Worm (Caenorhabditis elegans) whole organism, early embryonic: ENCODE results near the gene F10E7.6.
A peak's percentile ranks its signal among the peaks of the same experiment; 100 is the strongest.

ENCODE experiments used
- B0310.2 ChIP-seq: sonication (generic microtip); optimal IDR thresholded peaks from 2 replicates; lab custom pipeline; 2016; ENCODE audit warnings: mild to moderate bottlenecking, missing genetic modification characterization, missing compliant biosample characterization
- F13C5.2 ChIP-seq: sonication (generic microtip); optimal IDR thresholded peaks from 2 replicates; lab custom pipeline; 2017; ENCODE audit warnings: mild to moderate bottlenecking, missing genetic modification characterization, inconsistent platforms, missing compliant biosample characterization
- aly-1 ChIP-seq: sonication (generic microtip); optimal IDR thresholded peaks from 2 replicates; lab custom pipeline; 2016; ENCODE audit warnings: missing genetic modification characterization, missing compliant biosample characterization
- ama-1 ChIP-seq: fragments of 150-350 bp; optimal IDR thresholded peaks from 2 replicates; lab custom pipeline; 2014
- ceh-13 ChIP-seq: fragments of 200-800 bp; sonication (Bioruptor generic); optimal IDR thresholded peaks from 2 replicates; lab custom pipeline; 2018; ENCODE audit warnings: mild to moderate bottlenecking, missing genetic modification characterization, missing compliant biosample characterization
- ceh-36 ChIP-seq: sonication (generic microtip); optimal IDR thresholded peaks from 2 replicates; lab custom pipeline; 2016; ENCODE audit warnings: missing genetic modification characterization, inconsistent platforms, missing compliant biosample characterization
- ets-7 ChIP-seq: sonication (generic microtip); optimal IDR thresholded peaks from 2 replicates; lab custom pipeline; 2016; ENCODE audit warnings: missing genotype, missing genetic modification characterization, missing compliant biosample characterization
- flt-1 ChIP-seq: fragments of 200-800 bp; sonication (Bioruptor generic); IDR thresholded peaks from 2 replicates; pipeline ENCODE4 v1.3.6; 2022; ENCODE audit warnings: missing genetic modification characterization, missing compliant biosample characterization
- hmbx-1 ChIP-seq: sonication (generic microtip); optimal IDR thresholded peaks from 2 replicates; lab custom pipeline; 2016; ENCODE audit warnings: mild to moderate bottlenecking, missing genetic modification characterization, missing compliant biosample characterization
- hmg-4 ChIP-seq: fragments of 200-800 bp; sonication (Bioruptor generic); optimal IDR thresholded peaks from 2 replicates; lab custom pipeline; 2018; ENCODE audit warnings: mild to moderate bottlenecking, missing genetic modification characterization, missing compliant biosample characterization
- hnd-1 ChIP-seq: sonication (generic microtip); optimal IDR thresholded peaks from 2 replicates; lab custom pipeline; 2016; ENCODE audit warnings: missing genetic modification characterization, missing compliant biosample characterization
- pes-1 ChIP-seq: fragments of 200-800 bp; sonication (Bioruptor generic); IDR thresholded peaks from 2 replicates; pipeline ENCODE4 v1.3.6; 2022; ENCODE audit warnings: missing genetic modification reagents, missing genetic modification characterization, missing compliant biosample characterization
- scrt-1 ChIP-seq: fragments of 200-800 bp; sonication (Bioruptor generic); IDR thresholded peaks from 2 replicates; pipeline ENCODE4 v1.3.6; 2022; ENCODE audit warnings: missing genetic modification characterization, missing compliant biosample characterization
- sea-1 ChIP-seq: fragments of 200-800 bp; sonication (Bioruptor generic); conservative IDR thresholded peaks from 2 replicates; pipeline ENCODE4 v1.3.6; 2022; ENCODE audit warnings: missing genetic modification characterization, missing compliant biosample characterization
- tbx-11 ChIP-seq: fragments of 200-800 bp; sonication (Bioruptor generic); IDR thresholded peaks from 2 replicates; pipeline ENCODE4 v1.3.6; 2022; ENCODE audit warnings: missing genetic modification characterization, missing compliant biosample characterization
- tbx-37 ChIP-seq: fragments of 200-800 bp; sonication (Bioruptor generic); conservative IDR thresholded peaks from 2 replicates; pipeline ENCODE4 v1.3.6; 2022; ENCODE audit warnings: missing genetic modification reagents, missing genetic modification characterization, missing compliant biosample characterization
- tra-4 ChIP-seq: sonication (generic microtip); optimal IDR thresholded peaks from 2 replicates; lab custom pipeline; 2017; ENCODE audit warnings: missing genetic modification characterization, missing compliant biosample characterization

The F10E7.6 gene

ce11 chrII:7103111-7103510 is 9.8 kb upstream of the F10E7.6 start:
- TF ChIP-seq scrt-1 (GFP tag; lab: Robert Waterston, UW) (no peak), B0310.2 (tag; lab: Kevin White, UChicago) (no peak), ets-7 (tag; lab: Kevin White, UChicago) (no peak), tra-4 (no peak), hmg-4 (no peak), pes-1 (no peak), hnd-1 (tag; lab: Kevin White, UChicago) (no peak), hmbx-1 (tag; lab: Kevin White, UChicago) (no peak), ceh-13 (no peak), tbx-11 (GFP tag; lab: Robert Waterston, UW) (no peak), aly-1 (tag; lab: Kevin White, UChicago) (no peak)

- TF ChIP-seq F13C5.2 (peak; percentile 51), flt-1 (GFP tag; lab: Robert Waterston, UW) (0 out of 2 replicates have a peak, but pooled peaks have one; percentile 27), sea-1 (GFP tag; lab: Robert Waterston, UW) (no peak), tra-4 (no peak)
Measured at ce11 chrII:7104794-7105613, 7.9 kb upstream of the F10E7.6 start, which contains the start of the genes farl-11 and rpl-33. TSS of gene farl-11 (minus strand) at chrII:7105035. TSS of gene rpl-33 (plus strand) at chrII:7105563.

ce11 chrII:7106313-7106712 is 6.6 kb upstream of the F10E7.6 start:
- TF ChIP-seq aly-1 (tag; lab: Kevin White, UChicago) (no peak), hmbx-1 (tag; lab: Kevin White, UChicago) (no peak), sea-1 (GFP tag; lab: Robert Waterston, UW) (no peak), tbx-37 (GFP tag; lab: Robert Waterston, UW) (no peak), ceh-13 (no peak), tra-4 (no peak), ceh-36 (tag; lab: Kevin White, UChicago) (no peak), hnd-1 (tag; lab: Kevin White, UChicago) (no peak), scrt-1 (GFP tag; lab: Robert Waterston, UW) (no peak), ama-1 (lab: Kevin White, UChicago) (no peak), ets-7 (tag; lab: Kevin White, UChicago) (no peak), F13C5.2 (no peak), hmg-4 (no peak), B0310.2 (tag; lab: Kevin White, UChicago) (no peak), flt-1 (GFP tag; lab: Robert Waterston, UW) (no peak)

ce11 chrII:7109956-7110355 is 2.9 kb upstream of the F10E7.6 start, which contains the start of gene F10E7.9:
TSS of gene F10E7.9 (minus strand) at chrII:7110056.
- no peak for TF ChIP-seq ets-7 (tag; lab: Kevin White, UChicago)
- no peak for TF ChIP-seq tra-4
- no peak for TF ChIP-seq tbx-37 (GFP tag; lab: Robert Waterston, UW)
- no peak for TF ChIP-seq pes-1
- no peak for TF ChIP-seq flt-1 (GFP tag; lab: Robert Waterston, UW)

DNA sequence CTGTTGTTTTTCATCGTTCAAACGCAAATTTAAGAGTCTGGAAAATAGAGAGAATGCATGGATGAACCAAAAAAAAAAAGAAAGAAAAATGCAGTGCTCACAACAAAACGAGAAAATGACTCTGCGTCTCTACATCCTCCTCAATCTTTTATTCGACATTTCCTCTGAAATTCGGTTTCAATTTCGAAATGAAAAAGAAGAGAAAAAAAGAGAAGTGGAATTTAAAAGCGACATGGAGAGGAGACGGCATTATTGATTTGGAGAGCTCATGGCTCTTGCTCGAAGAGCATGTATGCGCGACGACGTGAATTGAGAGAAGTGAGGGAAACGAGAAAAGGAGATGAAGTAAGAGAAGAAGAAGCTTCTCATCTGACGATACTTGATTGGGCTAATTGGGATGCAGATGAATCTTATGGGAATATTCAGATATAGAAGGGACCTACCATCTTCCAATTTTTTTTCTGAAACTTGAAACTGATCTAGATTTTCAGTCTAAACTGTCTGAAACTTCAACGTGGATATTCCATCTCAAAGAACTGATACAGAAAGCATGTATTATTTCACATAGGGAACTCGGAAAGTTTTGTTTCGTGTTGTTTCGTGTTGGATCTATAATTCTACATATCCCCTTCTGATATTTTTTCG is 1.7 kb upstream of the F10E7.6 start:
- no peak for TF ChIP-seq ama-1 (lab: Kevin White, UChicago)
- no peak for TF ChIP-seq hnd-1 (tag; lab: Kevin White, UChicago)
- TF ChIP-seq pes-1: no peak
- TF ChIP-seq ceh-36 (tag; lab: Kevin White, UChicago): no peak
- TF ChIP-seq B0310.2 (tag; lab: Kevin White, UChicago): no peak
- no peak for TF ChIP-seq aly-1 (tag; lab: Kevin White, UChicago)
- TF ChIP-seq flt-1 (GFP tag; lab: Robert Waterston, UW): no peak
- no peak for TF ChIP-seq hmg-4
- no peak for TF ChIP-seq sea-1 (GFP tag; lab: Robert Waterston, UW)
- TF ChIP-seq ceh-13: no peak
- TF ChIP-seq tbx-37 (GFP tag; lab: Robert Waterston, UW): no peak
- TF ChIP-seq F13C5.2: no peak

DNA sequence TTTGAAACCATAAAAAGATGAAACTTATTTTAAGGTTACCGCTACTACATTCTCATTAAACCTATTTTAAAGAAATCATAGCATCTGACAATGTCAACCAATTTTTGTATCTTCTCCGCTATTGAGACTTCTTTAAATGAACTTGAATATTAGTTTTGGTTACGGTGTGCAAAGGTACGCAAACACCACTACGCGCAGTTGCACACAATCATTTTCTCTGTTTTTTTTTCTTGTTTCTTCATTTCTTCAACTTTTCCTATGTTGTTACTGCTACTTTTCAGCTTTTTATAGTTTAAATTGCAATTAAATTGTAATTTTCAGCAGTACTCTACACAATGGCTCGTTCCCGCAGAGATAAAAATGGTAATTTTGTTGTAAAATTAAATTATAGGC is 1.2 kb upstream of the F10E7.6 start, which contains the start of gene F10E7.5:
Gene F10E7.5 (plus strand): TSS at position 322 of the 393 bp plus-strand sequence.
- peak; percentile 68 for TF ChIP-seq F13C5.2
- no peak for TF ChIP-seq pes-1
- no peak for TF ChIP-seq flt-1 (GFP tag; lab: Robert Waterston, UW)
- no peak for TF ChIP-seq tra-4
- TF ChIP-seq ets-7 (tag; lab: Kevin White, UChicago): no peak

- TF ChIP-seq sea-1 (GFP tag; lab: Robert Waterston, UW) (no peak), hnd-1 (tag; lab: Kevin White, UChicago) (no peak), F13C5.2 (no peak), hmbx-1 (tag; lab: Kevin White, UChicago) (no peak), tbx-11 (GFP tag; lab: Robert Waterston, UW) (no peak), tbx-37 (GFP tag; lab: Robert Waterston, UW) (no peak)
Measured at ce11 chrII:7115638-7116037, 2.8 kb downstream of the F10E7.6 start, which contains the start of gene cutl-5. TSS of gene cutl-5 (minus strand) at chrII:7115906.

DNA sequence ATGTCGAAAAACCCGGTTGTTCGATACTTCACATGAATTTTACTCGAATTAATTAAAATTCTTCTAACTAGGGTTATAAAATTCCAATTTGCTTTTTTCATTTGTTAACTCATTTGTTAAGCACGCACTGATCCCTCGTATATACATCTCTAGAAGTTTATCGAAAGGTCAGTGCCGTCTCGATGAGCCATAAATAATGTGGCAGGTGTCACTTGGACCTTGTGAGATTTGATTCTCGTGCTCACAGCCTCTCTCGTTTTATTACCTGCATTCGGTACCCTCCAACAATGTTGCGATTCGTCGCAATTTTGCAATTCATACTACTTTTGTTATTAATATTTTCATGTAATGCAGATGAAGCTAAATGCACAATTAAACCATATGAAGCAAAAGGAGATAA is 3.5 kb downstream of the F10E7.6 start, which contains the start of gene spon-1:
Gene spon-1 (plus strand): TSS at position 208 of the 400 bp plus-strand sequence.
- TF ChIP-seq hmg-4 (no peak), sea-1 (GFP tag; lab: Robert Waterston, UW) (no peak), tbx-37 (GFP tag; lab: Robert Waterston, UW) (no peak), aly-1 (tag; lab: Kevin White, UChicago) (no peak)
